Worm (Caenorhabditis elegans): Measurements from ENCODE around the gene F26G1.9.

- no peak for TF ChIP-seq attf-5 (GFP tag; optimal IDR thresholded peaks at IDR 0.05)
- no peak for TF ChIP-seq ceh-100 (GFP tag; IDR thresholded peaks at IDR 0.05)
- TF ChIP-seq lir-1 (GFP tag; conservative IDR thresholded peaks at IDR 0.05), result no peak
- TF ChIP-seq dox-1 (GFP tag; IDR thresholded peaks at IDR 0.05), result no peak
- no peak for TF ChIP-seq snpc-4 (GFP tag; optimal IDR thresholded peaks at IDR 0.05)
- no peak for TF ChIP-seq snpc-4 (tag; optimal IDR thresholded peaks at IDR 0.05)
- no peak for TF ChIP-seq unc-130 (GFP tag; optimal IDR thresholded peaks at IDR 0.05)
- TF ChIP-seq cebp-1 (GFP tag; IDR thresholded peaks at IDR 0.05), result no peak
- no peak for TF ChIP-seq cebp-1 (tag; optimal IDR thresholded peaks at IDR 0.05)
These were observed 20.7 kb downstream of the F26G1.9 start, which contains the start of gene C27D9.1 for ce11 chrII:4753133-4753532.

All from whole organism, young adult.